Worm (Caenorhabditis elegans): ENCODE measurements around the gene ooc-5.

Gene ooc-5

DNA sequence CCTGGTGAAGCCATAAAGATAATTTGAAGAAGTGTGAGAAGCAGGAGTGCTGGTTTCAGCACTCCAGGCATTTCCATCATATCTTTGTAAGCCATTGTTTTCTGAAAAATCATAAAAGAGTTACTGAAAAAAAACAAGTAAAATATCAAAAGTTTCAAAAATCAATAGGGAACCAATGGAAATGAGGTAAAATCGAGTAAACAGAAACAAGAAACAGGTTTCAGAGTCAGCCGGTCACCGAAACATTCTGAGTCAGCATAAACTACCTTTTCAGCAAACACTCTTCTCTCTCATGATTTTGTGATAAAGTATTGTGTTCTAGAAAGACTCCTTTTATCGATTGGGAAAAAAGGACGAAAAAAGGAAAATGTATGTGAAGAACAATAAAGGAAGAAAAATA is 3.5 kb upstream of the ooc-5 start, which contains the start of gene C18E9.9:
Gene C18E9.9 (minus strand): TSS at position 101 of the 400 bp plus-strand sequence.
- TF ChIP-seq F10E7.11 (tag; optimal IDR thresholded peaks at IDR 0.05) (no peak), ceh-27 (GFP tag; optimal IDR thresholded peaks at IDR 0.05) (no peak), nhr-27 (tag; optimal IDR thresholded peaks at IDR 0.05) (no peak), nfyb-1 (GFP tag; IDR thresholded peaks at IDR 0.05) (no peak), ekl-4 (GFP tag; IDR thresholded peaks at IDR 0.05) (no peak), K11D2.4 (GFP tag; IDR thresholded peaks at IDR 0.05) (no peak)

DNA sequence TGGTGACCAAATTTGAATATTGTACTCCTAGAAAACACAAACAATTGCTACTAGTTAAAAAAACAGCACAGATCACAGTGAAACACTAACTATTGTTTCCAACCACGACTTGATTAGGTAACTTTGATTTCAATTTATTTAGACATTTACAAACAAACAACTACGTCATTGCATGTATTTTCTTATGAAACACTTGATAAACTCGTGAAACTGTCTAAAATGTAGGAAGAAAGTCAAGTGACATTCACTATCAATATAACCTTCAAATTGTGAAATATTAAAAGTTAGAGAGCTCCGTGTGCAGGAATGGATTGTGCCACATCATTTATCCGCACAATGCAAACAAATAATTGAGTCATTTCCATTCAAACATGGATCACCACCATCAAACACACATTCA is 2.7 kb upstream of the ooc-5 start:
- TF ChIP-seq egrh-3 (GFP tag; IDR thresholded peaks at IDR 0.05) (no peak), attf-5 (GFP tag; optimal IDR thresholded peaks at IDR 0.05) (peak; percentile 24), C17E4.6 (GFP tag; IDR thresholded peaks at IDR 0.05) (no peak), rec-8 (tag; optimal IDR thresholded peaks at IDR 0.05) (no peak), Y53F4B.3 (GFP tag; IDR thresholded peaks at IDR 0.05) (no peak), lin-35 (GFP tag; optimal IDR thresholded peaks at IDR 0.05) (no peak), unc-130 (GFP tag; optimal IDR thresholded peaks at IDR 0.05) (no peak), somi-1 (GFP tag; optimal IDR thresholded peaks at IDR 0.05) (no peak), tbp1 (GFP tag; optimal IDR thresholded peaks at IDR 0.05) (no peak), pbrm-1 (GFP tag; IDR thresholded peaks at IDR 0.05) (no peak), ztf-26 (tag; optimal IDR thresholded peaks at IDR 0.05) (no peak), cebp-1 (GFP tag; IDR thresholded peaks at IDR 0.05) (peak; percentile 63; the same call in 1 of the 2 replicates), cebp-1 (tag; optimal IDR thresholded peaks at IDR 0.05) (peak; percentile 80), F39B2.1 (GFP tag; IDR thresholded peaks at IDR 0.05) (no peak), nhr-27 (tag; optimal IDR thresholded peaks at IDR 0.05) (no peak), C06A6.2 (GFP tag; conservative IDR thresholded peaks at IDR 0.05) (no peak), sptf-2 (GFP tag; optimal IDR thresholded peaks at IDR 0.05) (no peak), unc-62 (GFP tag; optimal IDR thresholded peaks at IDR 0.05) (peak; percentile 80), nhr-80 (tag; optimal IDR thresholded peaks at IDR 0.05) (peak; percentile 35)

ce11 chrII:8991602-8992001 is 1.4 kb upstream of the ooc-5 start:
- TF ChIP-seq Y56A3A.18 (GFP tag; IDR thresholded peaks at IDR 0.05) (no peak), F10E7.11 (tag; optimal IDR thresholded peaks at IDR 0.05) (no peak), nhr-80 (tag; optimal IDR thresholded peaks at IDR 0.05) (peak; percentile 78), bed-1 (GFP tag; IDR thresholded peaks at IDR 0.05) (no peak), cebp-1 (GFP tag; IDR thresholded peaks at IDR 0.05) (no peak), cebp-1 (tag; optimal IDR thresholded peaks at IDR 0.05) (peak; percentile 8), tbp1 (GFP tag; optimal IDR thresholded peaks at IDR 0.05) (no peak), ceh-27 (GFP tag; optimal IDR thresholded peaks at IDR 0.05) (no peak), nhr-27 (tag; optimal IDR thresholded peaks at IDR 0.05) (no peak), lin-35 (GFP tag; optimal IDR thresholded peaks at IDR 0.05) (no peak), bed-2 (GFP tag; IDR thresholded peaks at IDR 0.05) (no peak), aptf-3 (GFP tag; IDR thresholded peaks at IDR 0.05) (no peak), zfh-2 (GFP tag; conservative IDR thresholded peaks at IDR 0.05) (no peak), F33H1.4 (GFP tag; IDR thresholded peaks at IDR 0.05) (no peak), dox-1 (GFP tag; IDR thresholded peaks at IDR 0.05) (peak; percentile 31; the same call in 1 of the 2 replicates)

- no peak for TF ChIP-seq sea-2 (GFP tag; IDR thresholded peaks at IDR 0.05)
- TF ChIP-seq Y53G8AR.9 (GFP tag; conservative IDR thresholded peaks at IDR 0.05): peak; percentile 48; the same call in 1 of the 2 replicates
These were observed 1.4 kb downstream of the ooc-5 start, which contains the start of gene F44G4.1 for ce11 chrII:8994336-8994735. Gene F44G4.1, plus strand, starts transcription at chrII:8994636.
